Worm (Caenorhabditis elegans) whole organism, late embryonic: Measurements from ENCODE around the gene mcm-5.
A peak's percentile ranks its signal among the peaks of the same experiment; 100 is the strongest.

Experiments used
- K09A11.1 ChIP-seq: sonication (generic microtip); optimal IDR thresholded peaks from 2 replicates; lab custom pipeline; 2017; ENCODE audit warnings: antibody characterized with exemption, mild to moderate bottlenecking, missing genetic modification characterization, missing compliant biosample characterization; ENCODE audit not compliant: insufficient read depth
- T23F11.4 ChIP-seq: fragments of 200-800 bp; sonication (Bioruptor generic); optimal IDR thresholded peaks from 2 replicates; lab custom pipeline; 2018; ENCODE audit warnings: mild to moderate bottlenecking, missing genetic modification characterization, missing compliant biosample characterization
- ahr-1 ChIP-seq: sonication (generic microtip); optimal IDR thresholded peaks from 2 replicates; lab custom pipeline; 2016; ENCODE audit warnings: missing genetic modification characterization, missing compliant biosample characterization
- ceh-14 ChIP-seq: sonication (generic microtip); optimal IDR thresholded peaks from 2 replicates; lab custom pipeline; 2016; ENCODE audit warnings: missing genotype, missing genetic modification characterization, missing compliant biosample characterization
- ceh-19 ChIP-seq: fragments of 200-800 bp; sonication (Bioruptor generic); optimal IDR thresholded peaks from 2 replicates; lab custom pipeline; 2018; ENCODE audit warnings: mild to moderate bottlenecking, missing genetic modification characterization, missing compliant biosample characterization
- ceh-30 ChIP-seq: fragments of 150-350 bp; optimal IDR thresholded peaks from 2 replicates; lab custom pipeline; 2014; ENCODE audit warnings: missing biosample characterization, missing genetic modification characterization
- ceh-31 ChIP-seq: sonication (generic microtip); optimal IDR thresholded peaks from 2 replicates; lab custom pipeline; 2016; ENCODE audit warnings: missing genetic modification characterization, missing compliant biosample characterization
- ceh-34 ChIP-seq: sonication (generic microtip); optimal IDR thresholded peaks from 2 replicates; lab custom pipeline; 2016; ENCODE audit warnings: mild to moderate bottlenecking, missing genetic modification characterization, missing compliant biosample characterization
- ceh-45 ChIP-seq: fragments of 200-800 bp; sonication (Bioruptor generic); IDR thresholded peaks from 2 replicates; pipeline ENCODE4 v1.3.6; 2022; ENCODE audit warnings: missing genetic modification reagents, missing genetic modification characterization, missing compliant biosample characterization
- ceh-48 ChIP-seq: sonication (generic microtip); optimal IDR thresholded peaks from 2 replicates; lab custom pipeline; 2016; ENCODE audit warnings: missing genetic modification characterization, inconsistent platforms, missing compliant biosample characterization
- ceh-9 ChIP-seq: sonication (generic microtip); optimal IDR thresholded peaks from 2 replicates; lab custom pipeline; 2016; ENCODE audit warnings: mild to moderate bottlenecking, missing genetic modification characterization, inconsistent platforms, missing compliant biosample characterization
- dmd-4 ChIP-seq: sonication (generic microtip); optimal IDR thresholded peaks from 2 replicates; lab custom pipeline; 2016; ENCODE audit warnings: borderline replicate concordance, missing genetic modification characterization, missing compliant biosample characterization
- elt-2 ChIP-seq: sonication (generic microtip); optimal IDR thresholded peaks from 2 replicates; lab custom pipeline; 2016; ENCODE audit warnings: missing genetic modification reagents, missing genetic modification characterization, missing compliant biosample characterization
- fkh-10 ChIP-seq: fragments of 150-350 bp; optimal IDR thresholded peaks from 2 replicates; lab custom pipeline; 2014; ENCODE audit warnings: missing biosample characterization, missing genetic modification reagents, missing genetic modification characterization
- gmeb-2 ChIP-seq: sonication (generic microtip); optimal IDR thresholded peaks from 2 replicates; lab custom pipeline; 2016; ENCODE audit warnings: missing genetic modification characterization, inconsistent platforms, missing compliant biosample characterization
- hlh-13 ChIP-seq: fragments of 200-800 bp; sonication (Bioruptor generic); optimal IDR thresholded peaks from 2 replicates; lab custom pipeline; 2018; ENCODE audit warnings: mild to moderate bottlenecking, missing genetic modification characterization, missing compliant biosample characterization
- hlh-15 ChIP-seq: sonication (generic microtip); optimal IDR thresholded peaks from 2 replicates; lab custom pipeline; 2016; ENCODE audit warnings: missing genetic modification characterization, missing compliant biosample characterization
- hlh-6 ChIP-seq: sonication (generic microtip); optimal IDR thresholded peaks from 2 replicates; lab custom pipeline; 2016; ENCODE audit warnings: missing genotype, missing genetic modification characterization, missing compliant biosample characterization
- lim-6 ChIP-seq: sonication (generic microtip); optimal IDR thresholded peaks from 2 replicates; lab custom pipeline; 2016; ENCODE audit warnings: missing genetic modification characterization, missing compliant biosample characterization
- lin-11 ChIP-seq: fragments of 200-800 bp; sonication (Bioruptor generic); optimal IDR thresholded peaks from 2 replicates; lab custom pipeline; 2018; ENCODE audit warnings: mild to moderate bottlenecking, missing genetic modification characterization, missing compliant biosample characterization
- mec-3 ChIP-seq: sonication (generic microtip); optimal IDR thresholded peaks from 2 replicates; lab custom pipeline; 2016; ENCODE audit warnings: borderline replicate concordance, missing genetic modification characterization, missing compliant biosample characterization
- nfya-1 ChIP-seq: sonication (generic microtip); optimal IDR thresholded peaks from 2 replicates; lab custom pipeline; 2017; ENCODE audit warnings: missing genetic modification characterization, mild to moderate bottlenecking, missing compliant biosample characterization, antibody characterized with exemption, moderate library complexity
- nhr-11 ChIP-seq: fragments of 150-350 bp; optimal IDR thresholded peaks from 2 replicates; lab custom pipeline; 2014; ENCODE audit warnings: missing biosample characterization, missing genetic modification characterization
- nhr-232 ChIP-seq: sonication (generic microtip); optimal IDR thresholded peaks from 2 replicates; lab custom pipeline; 2016; ENCODE audit warnings: missing genetic modification characterization, missing compliant biosample characterization
- odd-2 ChIP-seq: sonication (generic microtip); optimal IDR thresholded peaks from 2 replicates; lab custom pipeline; 2017; ENCODE audit warnings: antibody characterized with exemption, mild to moderate bottlenecking, missing genetic modification characterization, missing compliant biosample characterization
- pag-3 ChIP-seq: sonication (generic microtip); optimal IDR thresholded peaks from 2 replicates; lab custom pipeline; 2016; ENCODE audit warnings: missing compliant biosample characterization, missing genetic modification characterization, borderline replicate concordance
- pros-1 ChIP-seq: fragments of 150-350 bp; optimal IDR thresholded peaks from 2 replicates; lab custom pipeline; 2014; ENCODE audit warnings: missing biosample characterization, missing genetic modification reagents, missing genetic modification characterization
- rnt-1 ChIP-seq: sonication (generic microtip); optimal IDR thresholded peaks from 2 replicates; lab custom pipeline; 2016; ENCODE audit warnings: missing genetic modification characterization, missing compliant biosample characterization
- syd-9 ChIP-seq: sonication (generic microtip); optimal IDR thresholded peaks from 2 replicates; lab custom pipeline; 2016; ENCODE audit warnings: mild to moderate bottlenecking, missing genetic modification characterization, moderate library complexity, missing compliant biosample characterization
- tbx-2 ChIP-seq: sonication (generic microtip); optimal IDR thresholded peaks from 2 replicates; lab custom pipeline; 2016; ENCODE audit warnings: missing genetic modification characterization, missing compliant biosample characterization
- ttx-3 ChIP-seq: sonication (generic microtip); optimal IDR thresholded peaks from 2 replicates; lab custom pipeline; 2016; ENCODE audit warnings: missing genetic modification reagents, missing genetic modification characterization, missing compliant biosample characterization
- unc-3 ChIP-seq, 2 experiments: fragments of 200-800 bp in 1 of 2; sonication (Bioruptor generic) in 1 of 2; sonication (generic microtip) in 1 of 2; conservative IDR thresholded peaks in 1 of 2; optimal IDR thresholded peaks in 1 of 2; 2 replicates each; pipeline versions ENCODE4 v1.3.6 to Lab custom; 2016 to 2022; ENCODE audit warnings: missing compliant biosample characterization in 2 of 2, missing genetic modification characterization in 2 of 2, missing genetic modification reagents in 1 of 2
- zip-5 ChIP-seq: sonication (generic microtip); optimal IDR thresholded peaks from 2 replicates; lab custom pipeline; 2016; ENCODE audit warnings: missing genetic modification characterization, missing compliant biosample characterization

Gene mcm-5

DNA sequence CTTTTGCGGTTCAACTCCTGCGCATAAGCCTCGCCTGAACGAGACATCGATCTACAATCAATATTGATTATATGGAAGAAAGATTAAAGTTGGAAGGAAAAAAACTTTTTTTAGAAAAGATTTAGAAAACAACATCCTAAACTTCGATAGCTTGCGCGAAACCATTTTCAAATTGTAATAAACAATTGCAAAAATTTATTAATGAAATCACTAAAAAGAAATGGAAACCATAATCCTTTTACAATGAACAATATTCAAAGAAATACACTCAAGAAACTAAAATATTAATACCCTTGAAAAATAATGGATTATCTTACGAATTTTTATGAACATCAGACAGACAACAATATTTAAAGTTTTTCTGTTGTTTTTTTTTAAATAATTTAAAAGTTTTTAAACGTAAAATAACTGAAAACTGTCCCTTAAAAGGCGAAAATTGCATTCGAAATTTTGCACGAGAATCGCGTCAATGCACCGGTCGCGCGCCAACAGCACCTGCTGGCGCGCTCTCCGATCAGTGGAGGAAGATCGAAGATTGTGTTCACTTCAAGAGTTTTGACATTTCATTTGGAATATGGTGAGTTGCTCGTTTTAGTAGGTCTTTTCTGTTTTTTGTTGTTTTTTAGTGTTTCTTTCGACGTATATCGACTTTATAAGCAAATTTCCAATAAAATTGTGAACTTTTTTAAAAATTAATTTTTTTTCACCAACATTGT lies 21.7 kb downstream of the mcm-5 start, which contains the start of the genes sftb-1 and R10E4.1:
Gene sftb-1, minus strand, starts transcription at position 51 of the 716 bp plus-strand sequence.
Gene R10E4.1, plus strand, starts transcription at position 524 of the 716 bp plus-strand sequence.
- peak; percentile 31 for TF ChIP-seq tbx-2 (tag; lab: Kevin White, UChicago)
- TF ChIP-seq hlh-15 (tag; lab: Kevin White, UChicago) = no peak
- TF ChIP-seq elt-2 (tag; lab: Kevin White, UChicago) = peak; percentile 4
- TF ChIP-seq ceh-34 = no peak
- peak; percentile 4 for TF ChIP-seq ceh-31 (tag; lab: Kevin White, UChicago)
- peak; percentile 37 for TF ChIP-seq ceh-14
- TF ChIP-seq unc-3 (GFP tag; conservative IDR thresholded peaks at IDR 0.05; lab: Robert Waterston, UW) = no peak
- TF ChIP-seq unc-3 (tag; optimal IDR thresholded peaks at IDR 0.05; lab: Kevin White, UChicago) = no peak
- peak; percentile 55 for TF ChIP-seq nfya-1 (tag; lab: Kevin White, UChicago)

DNA sequence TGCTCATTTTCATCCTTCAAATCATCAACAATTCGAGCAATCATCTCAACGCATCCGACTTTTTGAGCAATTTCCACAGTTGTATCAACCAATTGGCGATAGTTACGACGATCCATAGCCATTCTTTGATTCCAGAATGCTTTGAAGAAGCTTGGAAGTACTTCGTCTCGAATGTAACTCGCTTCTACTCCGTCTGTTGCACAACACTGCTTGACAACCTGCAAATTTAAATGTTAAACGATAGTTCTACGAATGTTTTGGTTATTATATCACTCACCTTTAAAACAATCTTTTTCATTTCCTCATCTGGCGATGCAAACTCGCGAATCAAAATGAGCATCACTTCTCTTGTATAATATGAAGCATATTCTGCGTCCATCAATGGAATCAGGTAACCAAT lies 25.2 kb downstream of the mcm-5 start:
- TF ChIP-seq ttx-3 = no peak
- TF ChIP-seq hlh-15 (tag; lab: Kevin White, UChicago) = no peak
- TF ChIP-seq nhr-11 (tag; lab: Kevin White, UChicago) = no peak
- TF ChIP-seq ceh-30 = no peak
- TF ChIP-seq ceh-45 = no peak
- no peak for TF ChIP-seq dmd-4 (tag; lab: Kevin White, UChicago)
- TF ChIP-seq ceh-19 (GFP tag; lab: Kevin White, UChicago) = no peak
- TF ChIP-seq lim-6 (tag; lab: Kevin White, UChicago) = no peak
- no peak for TF ChIP-seq ceh-34
- TF ChIP-seq ceh-48 = no peak
- TF ChIP-seq rnt-1 (tag; lab: Kevin White, UChicago) = no peak
- no peak for TF ChIP-seq pag-3
- no peak for TF ChIP-seq zip-5
- no peak for TF ChIP-seq ceh-31 (tag; lab: Kevin White, UChicago)
- no peak for TF ChIP-seq fkh-10 (GFP tag; lab: Kevin White, UChicago)
- TF ChIP-seq ahr-1 = no peak
- no peak for TF ChIP-seq hlh-6 (tag; lab: Kevin White, UChicago)
- no peak for TF ChIP-seq K09A11.1
- TF ChIP-seq syd-9 (tag; lab: Kevin White, UChicago) = no peak
- TF ChIP-seq ceh-9 (tag; lab: Kevin White, UChicago) = no peak
- TF ChIP-seq, all 69 proteins: peak for 0

DNA sequence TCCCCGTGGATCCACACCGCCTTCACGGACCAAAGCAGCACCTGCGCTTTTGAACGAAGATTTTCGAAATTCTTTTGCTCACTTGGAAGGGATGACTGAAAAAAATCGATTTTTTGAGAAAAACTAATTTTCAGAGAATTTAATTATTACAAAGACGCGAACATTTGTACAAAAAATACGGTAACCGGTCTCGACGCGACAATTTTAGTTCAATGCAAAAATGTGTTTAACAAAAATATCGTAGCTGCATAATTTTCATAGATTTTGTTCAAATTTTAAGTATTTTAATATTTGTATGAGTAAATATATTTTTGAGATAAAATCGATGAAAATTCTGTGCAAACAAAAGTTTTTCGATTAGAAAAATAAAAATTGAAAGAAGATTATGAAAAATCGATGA lies 28.0 kb downstream of the mcm-5 start, which contains the start of gene T08A11.1:
Gene T08A11.1, minus strand, starts transcription at position 101 of the 400 bp plus-strand sequence.
- no peak for TF ChIP-seq zip-5
- no peak for TF ChIP-seq T23F11.4 (GFP tag; lab: Kevin White, UChicago)
- TF ChIP-seq ceh-19 (GFP tag; lab: Kevin White, UChicago) = no peak
- no peak for TF ChIP-seq pros-1 (tag; lab: Kevin White, UChicago)
- no peak for TF ChIP-seq hlh-13 (GFP tag; lab: Kevin White, UChicago)
- no peak for TF ChIP-seq ceh-31 (tag; lab: Kevin White, UChicago)
- TF ChIP-seq ahr-1 = no peak
- no peak for TF ChIP-seq rnt-1 (tag; lab: Kevin White, UChicago)
- no peak for TF ChIP-seq lin-11 (tag; lab: Kevin White, UChicago)
- no peak for TF ChIP-seq ceh-48
- TF ChIP-seq tbx-2 (tag; lab: Kevin White, UChicago) = no peak
- TF ChIP-seq, all 69 proteins: peak for 0

ce11 chrIII:4257896-4258295 lies 33.2 kb downstream of the mcm-5 start:
- TF ChIP-seq gmeb-2 = no peak
- no peak for TF ChIP-seq odd-2 (tag; lab: Kevin White, UChicago)
- no peak for TF ChIP-seq elt-2 (tag; lab: Kevin White, UChicago)
- no peak for TF ChIP-seq nhr-11 (tag; lab: Kevin White, UChicago)
- no peak for TF ChIP-seq mec-3
- TF ChIP-seq nhr-232 = no peak
- TF ChIP-seq ceh-30 = no peak
